Worm (Caenorhabditis elegans) whole organism, young adult: ENCODE results near the gene wrt-3.
A peak's percentile ranks its signal among the peaks of the same experiment; 100 is the strongest.

ENCODE experiments used
- B0035.1 ChIP-seq: sonication (generic microtip); optimal IDR thresholded peaks from 2 replicates; lab custom pipeline; 2016; ENCODE audit warnings: missing genetic modification characterization, mild to moderate bottlenecking, missing compliant biosample characterization, missing genotype, missing genetic modification reagents
- B0261.1 ChIP-seq: sonication (generic microtip); optimal IDR thresholded peaks from 2 replicates; lab custom pipeline; 2016; ENCODE audit warnings: mild to moderate bottlenecking, missing genetic modification characterization, moderate library complexity, missing compliant biosample characterization
- F10E7.11 ChIP-seq: sonication (generic microtip); optimal IDR thresholded peaks from 2 replicates; lab custom pipeline; 2017; ENCODE audit warnings: mild to moderate bottlenecking, missing genetic modification characterization, moderate library complexity, missing compliant biosample characterization
- F33H1.4 ChIP-seq: fragments of 200-800 bp; sonication (Bioruptor generic); IDR thresholded peaks from 2 replicates; pipeline ENCODE4 v1.3.6; 2022; ENCODE audit warnings: missing genetic modification reagents, missing genetic modification characterization, missing compliant biosample characterization
- F49E8.2 ChIP-seq: sonication (generic microtip); optimal IDR thresholded peaks from 3 replicates; lab custom pipeline; 2017; ENCODE audit warnings: missing genetic modification characterization, mild to moderate bottlenecking, missing compliant biosample characterization, antibody characterized with exemption, moderate library complexity; ENCODE audit not compliant: insufficient read depth
- F52B5.7 ChIP-seq: sonication (generic microtip); optimal IDR thresholded peaks from 2 replicates; lab custom pipeline; 2016; ENCODE audit warnings: mild to moderate bottlenecking, missing genetic modification characterization, missing compliant biosample characterization
- F57C9.4 ChIP-seq: sonication (generic microtip); optimal IDR thresholded peaks from 2 replicates; lab custom pipeline; 2017; ENCODE audit warnings: mild to moderate bottlenecking, missing genetic modification characterization, missing compliant biosample characterization
- Y53F4B.3 ChIP-seq: fragments of 200-800 bp; sonication (Bioruptor generic); IDR thresholded peaks from 2 replicates; pipeline ENCODE4 v1.3.6; 2022; ENCODE audit warnings: missing genetic modification reagents, missing genetic modification characterization, missing compliant biosample characterization
- akir-1 ChIP-seq: fragments of 200-800 bp; sonication (Bioruptor generic); optimal IDR thresholded peaks from 2 replicates; lab custom pipeline; 2018; ENCODE audit warnings: mild to moderate bottlenecking, missing genetic modification characterization, moderate library complexity, missing compliant biosample characterization
- ama-1 ChIP-seq, 3 experiments: fragments of 150-350 bp in 1 of 3; sonication (generic microtip) in 2 of 3; optimal IDR thresholded peaks; 2 replicates each; lab custom pipeline; 2014 to 2018; ENCODE audit warnings: missing biosample characterization in 2 of 3, missing genetic modification characterization in 2 of 3, missing genetic modification reagents in 2 of 3
- attf-5 ChIP-seq: fragments of 200-800 bp; sonication (Bioruptor generic); optimal IDR thresholded peaks from 2 replicates; lab custom pipeline; 2018; ENCODE audit warnings: mild to moderate bottlenecking, missing genetic modification characterization, missing compliant biosample characterization
- ccch-3 ChIP-seq: fragments of 200-800 bp; sonication (Bioruptor generic); optimal IDR thresholded peaks from 2 replicates; lab custom pipeline; 2018; ENCODE audit warnings: mild to moderate bottlenecking, missing genetic modification characterization, missing compliant biosample characterization
- ceh-27 ChIP-seq: fragments of 200-800 bp; sonication (Bioruptor generic); optimal IDR thresholded peaks from 2 replicates; lab custom pipeline; 2018; ENCODE audit warnings: mild to moderate bottlenecking, missing genetic modification characterization, moderate library complexity, missing compliant biosample characterization
- ceh-58 ChIP-seq: fragments of 200-800 bp; sonication (Bioruptor generic); IDR thresholded peaks from 2 replicates; pipeline ENCODE4 v1.3.6; 2022; ENCODE audit warnings: missing genetic modification characterization, missing compliant biosample characterization
- ceh-91 ChIP-seq: fragments of 200-800 bp; sonication (Bioruptor generic); IDR thresholded peaks from 2 replicates; pipeline ENCODE4 v1.3.6; 2022; ENCODE audit warnings: missing genetic modification reagents, missing genetic modification characterization, missing compliant biosample characterization
- dox-1 ChIP-seq: fragments of 200-800 bp; sonication (Bioruptor generic); IDR thresholded peaks from 2 replicates; pipeline ENCODE4 v1.3.6; 2022; ENCODE audit warnings: missing genetic modification reagents, missing genetic modification characterization, missing compliant biosample characterization
- dpff-1 ChIP-seq: sonication (generic microtip); optimal IDR thresholded peaks from 2 replicates; lab custom pipeline; 2017; ENCODE audit warnings: mild to moderate bottlenecking, missing genetic modification characterization, missing compliant biosample characterization
- egl-18 ChIP-seq: fragments of 200-800 bp; sonication (Bioruptor generic); IDR thresholded peaks from 2 replicates; pipeline ENCODE4 v1.3.6; 2022; ENCODE audit warnings: missing genetic modification reagents, missing genetic modification characterization, missing compliant biosample characterization
- ets-4 ChIP-seq: fragments of 200-800 bp; sonication (Bioruptor generic); optimal IDR thresholded peaks from 2 replicates; lab custom pipeline; 2018; ENCODE audit warnings: mild to moderate bottlenecking, missing genetic modification characterization, missing compliant biosample characterization
- fkh-3 ChIP-seq: sonication (generic microtip); optimal IDR thresholded peaks from 2 replicates; lab custom pipeline; 2016; ENCODE audit warnings: mild to moderate bottlenecking, missing genetic modification characterization, missing compliant biosample characterization
- him-1 ChIP-seq: sonication (generic microtip); optimal IDR thresholded peaks from 2 replicates; lab custom pipeline; 2016; ENCODE audit warnings: missing genotype, missing genetic modification reagents, missing genetic modification characterization, missing compliant biosample characterization
- hlh-12 ChIP-seq: sonication (generic microtip); optimal IDR thresholded peaks from 2 replicates; lab custom pipeline; 2016; ENCODE audit warnings: missing genetic modification characterization, missing compliant biosample characterization
- hlh-26 ChIP-seq: fragments of 200-800 bp; sonication (Bioruptor generic); conservative IDR thresholded peaks from 2 replicates; pipeline ENCODE4 v1.3.6; 2022; ENCODE audit warnings: missing genetic modification reagents, missing genetic modification characterization, missing compliant biosample characterization
- hmg-1.2 ChIP-seq: fragments of 200-800 bp; sonication (Bioruptor generic); IDR thresholded peaks from 2 replicates; pipeline ENCODE4 v1.3.6; 2022; ENCODE audit warnings: missing genetic modification reagents, missing genetic modification characterization, missing compliant biosample characterization
- hsf-1 ChIP-seq: fragments of 200-800 bp; sonication (Bioruptor generic); IDR thresholded peaks from 2 replicates; pipeline ENCODE4 v1.3.6; 2022; ENCODE audit warnings: missing genetic modification reagents, missing genetic modification characterization, missing compliant biosample characterization
- lag-1 ChIP-seq: fragments of 200-800 bp; sonication (Bioruptor generic); IDR thresholded peaks from 2 replicates; pipeline ENCODE4 v1.3.6; 2022; ENCODE audit warnings: missing genetic modification reagents, missing genetic modification characterization, missing compliant biosample characterization
- let-607 ChIP-seq, 2 experiments: fragments of 200-800 bp in 1 of 2; sonication (Bioruptor generic) in 1 of 2; sonication (generic microtip) in 1 of 2; optimal IDR thresholded peaks; 2 replicates each; lab custom pipeline; 2016 to 2018; ENCODE audit warnings: mild to moderate bottlenecking in 2 of 2, missing compliant biosample characterization in 2 of 2, missing genetic modification characterization in 2 of 2, moderate library complexity in 2 of 2, missing genotype in 1 of 2
- lin-26 ChIP-seq: fragments of 200-800 bp; sonication (Bioruptor generic); IDR thresholded peaks from 2 replicates; pipeline ENCODE4 v1.3.6; 2022; ENCODE audit warnings: missing genetic modification reagents, missing genetic modification characterization, missing compliant biosample characterization
- lsy-27 ChIP-seq: sonication (generic microtip); optimal IDR thresholded peaks from 2 replicates; lab custom pipeline; 2017; ENCODE audit warnings: missing genetic modification characterization, mild to moderate bottlenecking, missing compliant biosample characterization, antibody characterized with exemption, missing genotype, borderline replicate concordance; ENCODE audit not compliant: insufficient read depth
- madf-6 ChIP-seq: fragments of 200-800 bp; sonication (Bioruptor generic); IDR thresholded peaks from 2 replicates; pipeline ENCODE4 v1.3.6; 2022; ENCODE audit warnings: missing genetic modification reagents, missing genetic modification characterization, missing compliant biosample characterization
- mes-4 ChIP-seq: sonication (generic microtip); optimal IDR thresholded peaks from 2 replicates; lab custom pipeline; 2016; ENCODE audit warnings: missing genotype, missing genetic modification characterization, missing compliant biosample characterization
- nfya-1 ChIP-seq: sonication (generic microtip); optimal IDR thresholded peaks from 2 replicates; lab custom pipeline; 2017; ENCODE audit warnings: antibody characterized with exemption, missing compliant biosample characterization, missing genetic modification characterization, borderline replicate concordance; ENCODE audit not compliant: insufficient read depth
- nhr-120 ChIP-seq: fragments of 200-800 bp; sonication (Bioruptor generic); IDR thresholded peaks from 2 replicates; pipeline ENCODE4 v1.3.6; 2022; ENCODE audit warnings: missing genetic modification characterization, missing compliant biosample characterization
- nhr-179 ChIP-seq: sonication (generic microtip); optimal IDR thresholded peaks from 2 replicates; lab custom pipeline; 2016; ENCODE audit warnings: mild to moderate bottlenecking, missing genetic modification characterization, missing compliant biosample characterization
- nhr-80 ChIP-seq: sonication (generic microtip); optimal IDR thresholded peaks from 2 replicates; lab custom pipeline; 2016; ENCODE audit warnings: missing genetic modification characterization, missing compliant biosample characterization
- nhr-90 ChIP-seq: sonication (generic microtip); optimal IDR thresholded peaks from 2 replicates; lab custom pipeline; 2016; ENCODE audit warnings: missing genotype, mild to moderate bottlenecking, missing genetic modification characterization, missing compliant biosample characterization
- pbrm-1 ChIP-seq: fragments of 200-800 bp; sonication (Bioruptor generic); IDR thresholded peaks from 2 replicates; pipeline ENCODE4 v1.3.6; 2022; ENCODE audit warnings: missing genetic modification reagents, missing genetic modification characterization, missing compliant biosample characterization
- snpc-1.3 ChIP-seq: sonication (generic microtip); optimal IDR thresholded peaks from 2 replicates; lab custom pipeline; 2017; ENCODE audit warnings: missing genetic modification characterization, mild to moderate bottlenecking, missing compliant biosample characterization, antibody characterized with exemption, moderate library complexity, missing genotype, missing genetic modification reagents; ENCODE audit not compliant: insufficient read depth
- tbp1 ChIP-seq: fragments of 200-800 bp; sonication (Bioruptor generic); optimal IDR thresholded peaks from 2 replicates; lab custom pipeline; 2018; ENCODE audit warnings: mild to moderate bottlenecking, missing genetic modification characterization, missing compliant biosample characterization
- unc-130 ChIP-seq: sonication (generic microtip); optimal IDR thresholded peaks from 2 replicates; lab custom pipeline; 2016; ENCODE audit warnings: missing genetic modification reagents, missing genetic modification characterization, missing compliant biosample characterization
- unc-62 ChIP-seq: fragments of 150-350 bp; optimal IDR thresholded peaks from 2 replicates; lab custom pipeline; 2014; ENCODE audit warnings: missing biosample characterization, missing genetic modification reagents, missing genetic modification characterization
- xnd-1 ChIP-seq: sonication (generic microtip); optimal IDR thresholded peaks from 2 replicates; lab custom pipeline; 2016; ENCODE audit warnings: missing genotype, missing genetic modification reagents, missing genetic modification characterization, missing compliant biosample characterization
- ztf-22 ChIP-seq: fragments of 200-800 bp; sonication (Bioruptor generic); optimal IDR thresholded peaks from 2 replicates; lab custom pipeline; 2018; ENCODE audit warnings: mild to moderate bottlenecking, missing genetic modification characterization, moderate library complexity, missing compliant biosample characterization
- ztf-25 ChIP-seq: fragments of 200-800 bp; sonication (Bioruptor generic); IDR thresholded peaks from 2 replicates; pipeline ENCODE4 v1.3.6; 2022; ENCODE audit warnings: missing genetic modification reagents, missing genetic modification characterization, missing compliant biosample characterization
- ztf-26 ChIP-seq: sonication (generic microtip); optimal IDR thresholded peaks from 2 replicates; lab custom pipeline; 2017; ENCODE audit warnings: missing genetic modification characterization, missing compliant biosample characterization
- ztf-6 ChIP-seq: fragments of 200-800 bp; sonication (Bioruptor generic); IDR thresholded peaks from 2 replicates; pipeline ENCODE4 v1.3.6; 2022; ENCODE audit warnings: missing genetic modification reagents, missing genetic modification characterization, missing compliant biosample characterization

wrt-3 gene

ce11 chrIV:9525682-9526416 is 48.6 kb upstream of the wrt-3 start, which contains the start of gene elo-1 (continued):
- TF ChIP-seq attf-5 (GFP tag; lab: Kevin White, UChicago) (peak; percentile 41), dpff-1 (tag; lab: Kevin White, UChicago) (no peak), ztf-22 (GFP tag; lab: Kevin White, UChicago) (peak; percentile 15), him-1 (tag; lab: Kevin White, UChicago) (no peak), nhr-90 (tag; lab: Kevin White, UChicago) (peak; percentile 5), F10E7.11 (tag; lab: Kevin White, UChicago) (no peak), pbrm-1 (GFP tag; lab: Robert Waterston, UW) (no peak), mes-4 (no peak), F57C9.4 (tag; lab: Kevin White, UChicago) (no peak), lag-1 (GFP tag; lab: Robert Waterston, UW) (no peak), ztf-25 (GFP tag; lab: Robert Waterston, UW) (no peak), ceh-58 (GFP tag; lab: Robert Waterston, UW) (no peak), nhr-80 (tag; lab: Kevin White, UChicago) (peak; percentile 98), ccch-3 (GFP tag; lab: Kevin White, UChicago) (no peak), B0261.1 (tag; lab: Kevin White, UChicago) (no peak), F49E8.2 (no peak), nhr-120 (GFP tag; lab: Robert Waterston, UW) (no peak), Y53F4B.3 (no peak), tbp1 (GFP tag; lab: Kevin White, UChicago) (peak; percentile 2), dox-1 (GFP tag; lab: Robert Waterston, UW) (peak; percentile 67), hmg-1.2 (GFP tag; lab: Robert Waterston, UW) (no peak), ztf-6 (no peak), ets-4 (GFP tag; lab: Kevin White, UChicago) (no peak), hlh-26 (GFP tag; lab: Robert Waterston, UW) (no peak), hlh-12 (no peak), ceh-27 (GFP tag; lab: Kevin White, UChicago) (no peak), madf-6 (GFP tag; lab: Robert Waterston, UW) (no peak), egl-18 (GFP tag; lab: Robert Waterston, UW) (no peak), unc-62 (no peak), nfya-1 (tag; lab: Kevin White, UChicago) (no peak), F52B5.7 (tag; lab: Kevin White, UChicago) (no peak), ceh-91 (GFP tag; lab: Robert Waterston, UW) (no peak), akir-1 (GFP tag; lab: Kevin White, UChicago) (no peak), fkh-3 (no peak), unc-130 (GFP tag; lab: Kevin White, UChicago) (no peak), lsy-27 (tag; lab: Kevin White, UChicago) (no peak), B0035.1 (tag; lab: Kevin White, UChicago) (no peak), ztf-26 (tag; lab: Kevin White, UChicago) (no peak), F33H1.4 (GFP tag; lab: Robert Waterston, UW) (no peak), ama-1 (optimal IDR thresholded peaks at IDR 0.05; lab: Kevin White, UChicago) (no peak), ama-1 (GFP tag; optimal IDR thresholded peaks at IDR 0.05; lab: Kevin White, UChicago) (no peak), let-607 (tag; optimal IDR thresholded peaks at IDR 0.05; lab: Kevin White, UChicago) (peak in 1 of 2 experiments; percentile 8), xnd-1 (tag; lab: Kevin White, UChicago) (no peak), nhr-179 (tag; lab: Kevin White, UChicago) (no peak), snpc-1.3 (tag; lab: Kevin White, UChicago) (no peak), lin-26 (GFP tag; lab: Robert Waterston, UW) (no peak; the same call in 1 of the 2 replicates), hsf-1 (GFP tag; lab: Robert Waterston, UW) (no peak)
- TF ChIP-seq, all 124 proteins: peak for 18
